Fruit fly (Drosophila melanogaster): ENCODE measurements around the gene CG11694.

The CG11694 gene

DNA sequence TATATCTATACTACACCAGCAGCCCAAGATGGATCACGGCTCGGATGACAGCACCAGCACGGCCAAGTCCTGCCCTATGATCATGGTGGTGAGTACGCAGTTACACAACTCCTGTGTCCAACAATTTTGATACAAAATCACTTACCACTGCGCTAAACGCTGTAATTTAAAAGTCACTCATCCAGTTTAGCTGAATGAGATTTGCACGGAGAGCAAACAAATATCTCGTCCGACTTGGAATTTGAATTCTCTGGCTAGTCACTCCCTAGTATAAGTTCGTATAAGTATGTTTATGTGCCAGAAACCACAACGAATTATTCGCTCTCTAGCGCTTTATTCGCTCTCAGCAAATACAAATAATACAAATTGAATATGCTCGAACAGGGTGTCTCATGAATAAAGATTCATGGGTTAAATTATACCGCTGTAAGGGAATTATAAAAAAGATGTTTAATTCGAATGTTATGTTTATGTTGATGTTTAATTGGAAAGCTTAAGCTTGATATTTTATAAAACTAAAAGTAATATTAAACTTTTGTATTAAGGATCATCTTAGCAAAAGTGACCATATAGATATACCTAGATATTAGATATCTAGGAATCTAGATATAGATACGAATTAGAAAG, 5.9 kb upstream of the CG11694 start:
- peak; percentile 68 for TF ChIP-seq CG10366 (GFP tag; IDR thresholded peaks at IDR 0.05)
- peak in 1 of 2 experiments; percentile 60 for TF ChIP-seq Trl (optimal IDR thresholded peaks at IDR 0.05)
- no peak for TF ChIP-seq Trl (GFP tag; optimal IDR thresholded peaks at IDR 0.05)
- peak; percentile 56 for TF ChIP-seq Fer3 (tag; optimal IDR thresholded peaks at IDR 0.05)
- peak; percentile 53 for TF ChIP-seq Hmr (GFP tag; optimal IDR thresholded peaks at IDR 0.05)
- peak; percentile 9 for TF ChIP-seq CG12071 (GFP tag; optimal IDR thresholded peaks at IDR 0.05)
- peak; percentile 3 for TF ChIP-seq CG30403 (GFP tag; optimal IDR thresholded peaks at IDR 0.05)
- TF ChIP-seq pros (GFP tag; optimal IDR thresholded peaks at IDR 0.05), result no peak
- peak; percentile 13 for TF ChIP-seq CG15011 (GFP tag; optimal IDR thresholded peaks at IDR 0.05)
- peak; percentile 72 for TF ChIP-seq sens (GFP tag)
- TF ChIP-seq CG32532 (GFP tag; IDR thresholded peaks at IDR 0.05), result peak; percentile 48; the same call in 1 of the 2 replicates
- 0 out of 3 replicates have a peak, but pooled peaks have one; percentile 25 for TF ChIP-seq Opbp (GFP tag; IDR thresholded peaks at IDR 0.05; ENCODE audit: partially characterized antibody)
- no peak for TF ChIP-seq hkb (optimal IDR thresholded peaks at IDR 0.05)
- peak; percentile 15; the same call in 1 of the 2 replicates for TF ChIP-seq hkb (GFP tag; IDR thresholded peaks at IDR 0.05)
- peak; percentile 49; the same call in 1 of the 2 replicates for TF ChIP-seq slbo (GFP tag; IDR thresholded peaks at IDR 0.05)
- no peak for TF ChIP-seq ac (GFP tag; optimal IDR thresholded peaks at IDR 0.05)
- peak; percentile 14 for TF ChIP-seq CG12219 (GFP tag; optimal IDR thresholded peaks at IDR 0.05)
- peak; percentile 51; the same call in 1 of the 2 replicates for TF ChIP-seq Rfx (GFP tag; IDR thresholded peaks at IDR 0.05)
- no peak for TF ChIP-seq Hey (tag; optimal IDR thresholded peaks at IDR 0.05)
- no peak for TF ChIP-seq Dip2 (GFP tag; IDR thresholded peaks at IDR 0.05)
- no peak for TF ChIP-seq yki (optimal IDR thresholded peaks at IDR 0.05)
- TF ChIP-seq lilli (GFP tag; optimal IDR thresholded peaks at IDR 0.05), result peak; percentile 25
- no peak for TF ChIP-seq sens-2 (GFP tag; IDR thresholded peaks at IDR 0.05)
- TF ChIP-seq grau (tag; optimal IDR thresholded peaks at IDR 0.05), result peak; percentile 49
- TF ChIP-seq CG2120 (GFP tag; optimal IDR thresholded peaks at IDR 0.05), result peak; percentile 61
- TF ChIP-seq CG13296 (GFP tag; optimal IDR thresholded peaks at IDR 0.05), result peak; percentile 42
- no peak for TF ChIP-seq CG34422 (GFP tag; IDR thresholded peaks at IDR 0.05)
- TF ChIP-seq vvl (GFP tag; IDR thresholded peaks at IDR 0.05), result peak; percentile 42; the same call in 1 of the 2 replicates
- no peak for TF ChIP-seq Atf3 (GFP tag; optimal IDR thresholded peaks at IDR 0.05)
- no peak for TF ChIP-seq CG8359 (GFP tag; optimal IDR thresholded peaks at IDR 0.05; ENCODE audit: borderline replicate concordance)
- TF ChIP-seq crp (GFP tag; optimal IDR thresholded peaks at IDR 0.05), result no peak
- TF ChIP-seq Asciz (GFP tag; optimal IDR thresholded peaks at IDR 0.05), result peak; percentile 26
- TF ChIP-seq Hand (GFP tag; optimal IDR thresholded peaks at IDR 0.05), result peak; percentile 1
- TF ChIP-seq HLH4C (GFP tag; IDR thresholded peaks at IDR 0.05; ENCODE audit: partially characterized antibody), result no peak
- no peak for TF ChIP-seq CG4820 (GFP tag; optimal IDR thresholded peaks at IDR 0.05)
- no peak for TF ChIP-seq mam (GFP tag; optimal IDR thresholded peaks at IDR 0.05)
- no peak for TF ChIP-seq Xbp1 (GFP tag; optimal IDR thresholded peaks at IDR 0.05)
- TF ChIP-seq pum (GFP tag; optimal IDR thresholded peaks at IDR 0.05), result no peak
- TF ChIP-seq gem (tag; optimal IDR thresholded peaks at IDR 0.05), result no peak
- TF ChIP-seq Nf-YC (tag; optimal IDR thresholded peaks at IDR 0.05), result no peak
- TF ChIP-seq Med (GFP tag), result peak; percentile 79
- TF ChIP-seq CG4854 (GFP tag; optimal IDR thresholded peaks at IDR 0.05), result no peak
- no peak for TF ChIP-seq CG4424 (GFP tag; optimal IDR thresholded peaks at IDR 0.05)
- no peak for TF ChIP-seq CG18262 (tag; optimal IDR thresholded peaks at IDR 0.05)
- peak; percentile 6 for TF ChIP-seq CG31365 (tag; optimal IDR thresholded peaks at IDR 0.05)
- peak; percentile 18 for TF ChIP-seq CG10209 (GFP tag; optimal IDR thresholded peaks at IDR 0.05)
- TF ChIP-seq CG6813 (GFP tag; optimal IDR thresholded peaks at IDR 0.05), result peak; percentile 46
- TF ChIP-seq CG5180 (GFP tag; optimal IDR thresholded peaks at IDR 0.05), result peak; percentile 45
- TF ChIP-seq CG2129 (GFP tag; IDR thresholded peaks at IDR 0.05; ENCODE audit: partially characterized antibody), result no peak
- no peak for TF ChIP-seq trem (tag; optimal IDR thresholded peaks at IDR 0.05)

Data from whole organism, embryonic.